Worm (Caenorhabditis elegans) whole organism, late embryonic: ENCODE results near the gene col-144.

ENCODE experiments used
- C38D4.7 ChIP-seq: fragments of 200-800 bp; sonication (Bioruptor generic); optimal IDR thresholded peaks from 2 replicates; lab custom pipeline; 2018; ENCODE audit warnings: mild to moderate bottlenecking, missing genetic modification characterization, moderate library complexity, missing compliant biosample characterization
- F13H6.1 ChIP-seq: sonication (generic microtip); optimal IDR thresholded peaks from 2 replicates; lab custom pipeline; 2016; ENCODE audit warnings: missing genetic modification characterization, missing compliant biosample characterization
- ama-1 ChIP-seq: fragments of 150-350 bp; optimal IDR thresholded peaks from 2 replicates; lab custom pipeline; 2014
- ceh-22 ChIP-seq: sonication (generic microtip); optimal IDR thresholded peaks from 2 replicates; lab custom pipeline; 2017; ENCODE audit warnings: missing biosample characterization, missing genetic modification characterization
- ceh-34 ChIP-seq: sonication (generic microtip); optimal IDR thresholded peaks from 2 replicates; lab custom pipeline; 2016; ENCODE audit warnings: mild to moderate bottlenecking, missing genetic modification characterization, missing compliant biosample characterization
- ceh-45 ChIP-seq: fragments of 200-800 bp; sonication (Bioruptor generic); IDR thresholded peaks from 2 replicates; pipeline ENCODE4 v1.3.6; 2022; ENCODE audit warnings: missing genetic modification reagents, missing genetic modification characterization, missing compliant biosample characterization
- ceh-9 ChIP-seq: sonication (generic microtip); optimal IDR thresholded peaks from 2 replicates; lab custom pipeline; 2016; ENCODE audit warnings: mild to moderate bottlenecking, missing genetic modification characterization, inconsistent platforms, missing compliant biosample characterization
- dmd-4 ChIP-seq: sonication (generic microtip); optimal IDR thresholded peaks from 2 replicates; lab custom pipeline; 2016; ENCODE audit warnings: borderline replicate concordance, missing genetic modification characterization, missing compliant biosample characterization
- elt-2 ChIP-seq: sonication (generic microtip); optimal IDR thresholded peaks from 2 replicates; lab custom pipeline; 2016; ENCODE audit warnings: missing genetic modification reagents, missing genetic modification characterization, missing compliant biosample characterization
- elt-4 ChIP-seq: sonication (generic microtip); optimal IDR thresholded peaks from 2 replicates; lab custom pipeline; 2016; ENCODE audit warnings: missing genetic modification characterization, missing compliant biosample characterization
- ets-4 ChIP-seq: sonication (generic microtip); optimal IDR thresholded peaks from 2 replicates; lab custom pipeline; 2016; ENCODE audit warnings: missing genetic modification characterization, missing compliant biosample characterization
- fax-1 ChIP-seq: sonication (generic microtip); optimal IDR thresholded peaks from 2 replicates; lab custom pipeline; 2016; ENCODE audit warnings: missing genotype, missing genetic modification characterization, missing compliant biosample characterization
- fkh-10 ChIP-seq: fragments of 150-350 bp; optimal IDR thresholded peaks from 2 replicates; lab custom pipeline; 2014; ENCODE audit warnings: missing biosample characterization, missing genetic modification reagents, missing genetic modification characterization
- fkh-6 ChIP-seq: sonication (generic microtip); optimal IDR thresholded peaks from 2 replicates; lab custom pipeline; 2016; ENCODE audit warnings: missing genetic modification characterization, missing compliant biosample characterization
- gmeb-2 ChIP-seq: sonication (generic microtip); optimal IDR thresholded peaks from 2 replicates; lab custom pipeline; 2016; ENCODE audit warnings: missing genetic modification characterization, inconsistent platforms, missing compliant biosample characterization
- hlh-13 ChIP-seq: fragments of 200-800 bp; sonication (Bioruptor generic); optimal IDR thresholded peaks from 2 replicates; lab custom pipeline; 2018; ENCODE audit warnings: mild to moderate bottlenecking, missing genetic modification characterization, missing compliant biosample characterization
- hlh-15 ChIP-seq: sonication (generic microtip); optimal IDR thresholded peaks from 2 replicates; lab custom pipeline; 2016; ENCODE audit warnings: missing genetic modification characterization, missing compliant biosample characterization
- lim-6 ChIP-seq: sonication (generic microtip); optimal IDR thresholded peaks from 2 replicates; lab custom pipeline; 2016; ENCODE audit warnings: missing genetic modification characterization, missing compliant biosample characterization
- lin-11 ChIP-seq: fragments of 200-800 bp; sonication (Bioruptor generic); optimal IDR thresholded peaks from 2 replicates; lab custom pipeline; 2018; ENCODE audit warnings: mild to moderate bottlenecking, missing genetic modification characterization, missing compliant biosample characterization
- nfya-1 ChIP-seq: sonication (generic microtip); optimal IDR thresholded peaks from 2 replicates; lab custom pipeline; 2017; ENCODE audit warnings: missing genetic modification characterization, mild to moderate bottlenecking, missing compliant biosample characterization, antibody characterized with exemption, moderate library complexity
- pat-9 ChIP-seq: fragments of 200-800 bp; sonication (Bioruptor generic); optimal IDR thresholded peaks from 2 replicates; lab custom pipeline; 2018; ENCODE audit warnings: mild to moderate bottlenecking, missing genetic modification characterization, moderate library complexity, missing compliant biosample characterization
- pax-1 ChIP-seq: fragments of 150-350 bp; optimal IDR thresholded peaks from 2 replicates; lab custom pipeline; 2014; ENCODE audit warnings: missing biosample characterization, missing genetic modification characterization
- pha-4 ChIP-seq: fragments of 150-350 bp; optimal IDR thresholded peaks from 2 replicates; lab custom pipeline; 2018; ENCODE audit warnings: missing biosample characterization, missing genetic modification reagents, missing genetic modification characterization
- rnt-1 ChIP-seq: sonication (generic microtip); optimal IDR thresholded peaks from 2 replicates; lab custom pipeline; 2016; ENCODE audit warnings: missing genetic modification characterization, missing compliant biosample characterization
- sdc-2 ChIP-seq: sonication (generic microtip); optimal IDR thresholded peaks from 2 replicates; lab custom pipeline; 2016; ENCODE audit warnings: missing genotype, missing genetic modification characterization, missing compliant biosample characterization
- sox-4 ChIP-seq: sonication (generic microtip); optimal IDR thresholded peaks from 2 replicates; lab custom pipeline; 2017; ENCODE audit warnings: mild to moderate bottlenecking, missing genetic modification characterization, inconsistent platforms, missing compliant biosample characterization
- tbx-2 ChIP-seq: sonication (generic microtip); optimal IDR thresholded peaks from 2 replicates; lab custom pipeline; 2016; ENCODE audit warnings: missing genetic modification characterization, missing compliant biosample characterization
- unc-42 ChIP-seq: sonication (generic microtip); optimal IDR thresholded peaks from 2 replicates; lab custom pipeline; 2016; ENCODE audit warnings: missing genotype, missing genetic modification characterization, missing compliant biosample characterization
- unc-86 ChIP-seq: sonication (generic microtip); optimal IDR thresholded peaks from 2 replicates; lab custom pipeline; 2016; ENCODE audit warnings: missing genetic modification characterization, missing compliant biosample characterization
- zip-5 ChIP-seq: sonication (generic microtip); optimal IDR thresholded peaks from 2 replicates; lab custom pipeline; 2016; ENCODE audit warnings: missing genetic modification characterization, missing compliant biosample characterization
- ztf-16 ChIP-seq: sonication (generic microtip); optimal IDR thresholded peaks from 2 replicates; lab custom pipeline; 2017; ENCODE audit warnings: missing genetic modification characterization, missing compliant biosample characterization

The col-144 gene

DNA sequence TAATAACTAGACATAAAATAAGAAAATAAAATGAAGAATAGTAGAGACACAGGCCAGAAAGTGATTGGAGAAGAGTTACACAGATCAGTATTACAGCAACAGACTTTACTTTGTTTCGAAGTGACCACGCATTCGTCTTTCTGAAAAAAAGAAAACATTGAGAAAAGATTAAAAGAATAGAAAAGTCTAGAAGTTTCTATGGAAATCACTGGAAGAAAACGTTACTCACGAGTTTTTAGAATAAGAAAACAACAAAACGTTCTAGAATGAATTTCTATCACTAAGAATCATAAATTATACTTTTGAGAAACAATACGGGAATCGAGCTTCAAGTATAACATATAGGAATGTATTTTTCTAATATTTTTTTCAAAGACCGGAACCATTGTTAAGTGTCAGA is 4.8 kb downstream of the col-144 start:
- TF ChIP-seq unc-86 (tag; lab: Kevin White, UChicago) (no peak), dmd-4 (tag; lab: Kevin White, UChicago) (no peak), rnt-1 (tag; lab: Kevin White, UChicago) (no peak), lin-11 (no peak), ceh-34 (no peak), nfya-1 (tag; lab: Kevin White, UChicago) (no peak)

DNA sequence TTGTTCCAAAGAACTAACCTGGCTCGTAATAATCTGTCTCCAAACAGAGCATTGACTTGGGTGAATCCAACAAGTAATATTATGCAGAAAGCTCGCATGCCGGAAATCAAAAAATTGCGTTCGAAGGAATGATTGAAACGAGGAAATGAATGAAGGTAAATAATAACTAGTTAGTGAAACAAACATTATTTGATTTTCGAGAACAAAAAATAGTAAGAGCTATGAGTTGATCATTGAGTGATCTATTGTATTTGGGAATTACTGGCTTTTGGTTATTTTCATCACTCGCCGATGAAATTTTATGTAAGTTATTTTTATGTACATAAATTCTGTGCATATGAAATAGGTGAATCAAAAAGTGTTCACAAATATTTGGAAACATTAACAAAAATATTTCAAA is 5.7 kb downstream of the col-144 start, which contains the start of gene B0222.5:
B0222.5 (minus strand) TSS at position 101 of the 400 bp plus-strand sequence.
- TF ChIP-seq sdc-2 (tag; lab: Kevin White, UChicago) (no peak), fkh-6 (tag; lab: Kevin White, UChicago) (no peak), pax-1 (tag; lab: Kevin White, UChicago) (no peak), gmeb-2 (tag; lab: Kevin White, UChicago) (no peak), fax-1 (no peak), sox-4 (tag; lab: Kevin White, UChicago) (no peak)

DNA sequence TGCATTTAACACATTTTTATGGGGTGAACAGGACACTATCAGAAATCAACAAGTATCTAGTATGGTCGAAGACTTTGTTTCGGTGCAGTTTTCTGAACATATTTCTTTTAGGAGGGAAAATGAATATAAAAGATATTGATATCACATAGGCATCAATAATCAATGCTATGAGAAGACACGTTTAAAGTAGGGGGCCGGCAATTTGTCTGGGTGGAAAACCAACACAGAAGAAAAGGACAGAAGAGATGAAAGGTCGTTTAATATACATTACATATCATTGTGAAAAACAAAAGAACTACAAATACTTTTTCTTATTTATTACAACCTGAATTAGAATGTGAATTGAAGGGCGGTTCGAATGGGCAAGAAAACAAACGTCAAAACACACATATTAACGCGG is 8.1 kb downstream of the col-144 start:
- no peak for TF ChIP-seq unc-86 (tag; lab: Kevin White, UChicago)
- no peak for TF ChIP-seq ceh-22 (tag; lab: Kevin White, UChicago)
- TF ChIP-seq ceh-9 (tag; lab: Kevin White, UChicago): no peak
- no peak for TF ChIP-seq pha-4
- no peak for TF ChIP-seq lin-11
- TF ChIP-seq tbx-2 (tag; lab: Kevin White, UChicago): no peak
- no peak for TF ChIP-seq hlh-15 (tag; lab: Kevin White, UChicago)
- no peak for TF ChIP-seq C38D4.7 (GFP tag; lab: Kevin White, UChicago)
- TF ChIP-seq ceh-45 (GFP tag; lab: Robert Waterston, UW): no peak
- TF ChIP-seq dmd-4 (tag; lab: Kevin White, UChicago): no peak
- TF ChIP-seq ama-1 (lab: Kevin White, UChicago): no peak
- no peak for TF ChIP-seq fkh-6 (tag; lab: Kevin White, UChicago)
- TF ChIP-seq elt-2: no peak
- no peak for TF ChIP-seq fax-1
- TF ChIP-seq ets-4 (tag; lab: Kevin White, UChicago): no peak
- TF ChIP-seq F13H6.1 (tag; lab: Kevin White, UChicago): no peak

DNA sequence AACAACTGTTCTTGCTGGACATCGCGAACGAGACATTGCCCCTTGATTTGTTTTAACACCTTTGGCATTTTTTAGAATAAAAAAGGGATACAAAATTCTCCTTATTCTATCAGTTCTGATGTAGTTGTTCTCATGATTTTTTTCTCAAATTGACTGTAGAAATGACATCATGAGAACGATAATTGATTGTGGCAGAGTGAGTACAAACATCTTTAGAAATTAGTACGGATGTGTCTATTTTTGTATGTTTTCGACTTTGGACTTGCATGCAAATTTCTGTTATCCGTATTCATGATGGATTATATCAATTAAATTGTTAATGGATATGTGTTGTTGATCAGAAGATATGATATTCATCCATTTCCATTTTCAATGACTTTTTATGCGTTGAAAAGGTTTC is 12.3 kb downstream of the col-144 start:
- TF ChIP-seq unc-42 (tag; lab: Kevin White, UChicago) (no peak), ztf-16 (tag; lab: Kevin White, UChicago) (no peak), hlh-13 (GFP tag; lab: Kevin White, UChicago) (no peak), elt-4 (tag; lab: Kevin White, UChicago) (no peak)

DNA sequence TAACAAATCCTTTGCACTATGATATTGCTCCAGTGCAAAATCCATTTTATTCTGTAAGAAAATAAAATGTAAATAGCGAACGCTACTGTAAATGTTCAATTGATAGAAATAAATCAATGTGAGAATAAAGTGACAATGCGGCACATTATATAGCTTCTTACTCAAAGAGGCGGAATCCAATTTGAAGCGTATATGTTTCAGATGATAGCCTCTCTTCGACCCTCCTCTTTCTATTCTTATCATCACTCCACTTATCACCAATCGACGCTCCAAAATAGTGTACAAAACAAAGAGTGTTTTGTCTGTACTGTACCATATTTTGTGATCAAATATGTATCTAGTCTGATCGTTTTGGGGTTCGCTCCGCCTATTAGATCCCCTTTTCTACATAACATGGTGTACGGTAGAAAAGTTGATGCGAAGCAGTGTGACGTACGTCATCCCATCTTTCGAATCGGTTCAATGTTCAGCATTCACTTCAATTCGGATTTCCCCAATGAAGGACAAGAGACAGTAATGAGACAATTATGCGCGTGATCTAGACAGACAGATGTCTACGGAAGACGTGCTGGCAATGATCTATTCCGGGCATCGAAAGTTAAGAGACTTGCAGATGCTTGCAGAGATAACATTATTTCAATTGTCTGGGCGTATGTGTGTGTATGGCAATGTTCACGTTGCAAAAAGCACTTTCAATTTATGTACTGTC is 13.4 kb downstream of the col-144 start, which contains the start of gene spl-2:
spl-2 (minus strand) TSS at position 51 of the 709 bp plus-strand sequence.
- TF ChIP-seq fax-1: no peak
- TF ChIP-seq lim-6 (tag; lab: Kevin White, UChicago): no peak
- peak; percentile 22 for TF ChIP-seq elt-2
- TF ChIP-seq, all 69 proteins: peak for 1

DNA sequence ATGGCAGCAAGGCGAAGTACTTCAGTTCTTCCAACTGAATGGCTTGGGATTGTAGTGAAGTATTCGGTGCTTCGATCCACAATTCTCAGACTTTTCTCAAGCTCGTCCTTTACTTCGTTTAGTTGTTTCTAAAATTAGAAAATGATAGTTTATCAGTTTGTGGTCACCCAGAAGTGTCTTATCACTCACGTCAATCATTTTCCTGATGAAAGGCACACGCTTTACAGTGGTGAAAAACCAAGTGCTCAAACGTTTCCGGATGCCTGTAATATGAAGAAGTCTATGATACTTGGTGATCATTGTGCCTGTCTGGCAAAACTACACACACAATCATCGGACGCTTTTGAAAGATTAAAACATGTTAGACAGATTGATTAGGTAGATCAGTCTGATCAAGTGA is 14.2 kb downstream of the col-144 start:
- TF ChIP-seq pat-9 (tag; lab: Kevin White, UChicago) (no peak), elt-2 (peak; percentile 19), zip-5 (tag; lab: Kevin White, UChicago) (no peak), fkh-10 (no peak)
- TF ChIP-seq, all 69 proteins: peak for 1
